Worm (Caenorhabditis elegans) whole organism, L4 larva: Measurements from ENCODE around the gene C34E10.12.

Experiments
- Y75B8A.6 ChIP-seq: fragments of 200-800 bp; sonication (Bioruptor generic); IDR thresholded peaks from 2 replicates; pipeline ENCODE4 v1.3.6; 2022; ENCODE audit warnings: missing genetic modification reagents, missing genetic modification characterization, missing compliant biosample characterization
- hlh-30 ChIP-seq: sonication (generic microtip); optimal IDR thresholded peaks from 2 replicates; lab custom pipeline; 2017; ENCODE audit warnings: antibody characterized with exemption, mild to moderate bottlenecking, missing genetic modification characterization, missing compliant biosample characterization; ENCODE audit not compliant: insufficient read depth
- nhr-28 ChIP-seq: fragments of 150-350 bp; optimal IDR thresholded peaks from 2 replicates; lab custom pipeline; 2014; ENCODE audit warnings: missing biosample characterization, missing genetic modification characterization
- unc-39 ChIP-seq: sonication (generic microtip); optimal IDR thresholded peaks from 2 replicates; lab custom pipeline; 2017; ENCODE audit warnings: missing biosample characterization, missing genetic modification characterization

DNA sequence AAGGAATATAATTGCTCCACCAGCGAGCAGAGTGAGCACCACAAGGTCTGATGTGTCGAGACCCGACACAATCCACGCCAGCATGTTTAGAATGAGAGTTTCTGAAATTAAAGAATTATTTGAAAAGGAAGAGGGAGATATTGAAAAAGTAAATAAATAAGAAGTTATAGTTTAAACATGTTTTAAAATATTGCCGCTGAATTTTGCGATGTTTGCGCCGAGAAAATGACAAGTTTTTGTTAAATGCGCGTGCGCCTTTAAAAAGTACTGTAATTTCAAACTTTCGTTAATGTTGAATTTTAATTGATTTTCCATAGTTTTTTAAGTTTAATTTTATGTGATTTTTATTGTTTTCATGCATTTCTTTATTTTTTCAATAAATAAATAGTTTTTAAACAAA, 28.1 kb downstream of the C34E10.12 start, which contains the start of gene emb-8:
- TF ChIP-seq nhr-28 (tag; lab: Kevin White, UChicago) = no peak
- TF ChIP-seq unc-39 = no peak
- no peak for TF ChIP-seq hlh-30 (tag; lab: Kevin White, UChicago)
- no peak for TF ChIP-seq Y75B8A.6 (GFP tag; lab: Robert Waterston, UW)
